Worm (Caenorhabditis elegans): ENCODE results near the gene gar-3.

The gar-3 gene

ce11 chrV:14532374-14532773 lies 47.1 kb downstream of the gar-3 start:
- TF ChIP-seq him-1 (tag; optimal IDR thresholded peaks at IDR 0.05) (no peak), dao-5 (tag; optimal IDR thresholded peaks at IDR 0.05) (no peak), W03F9.2 (tag; optimal IDR thresholded peaks at IDR 0.05) (no peak)

DNA sequence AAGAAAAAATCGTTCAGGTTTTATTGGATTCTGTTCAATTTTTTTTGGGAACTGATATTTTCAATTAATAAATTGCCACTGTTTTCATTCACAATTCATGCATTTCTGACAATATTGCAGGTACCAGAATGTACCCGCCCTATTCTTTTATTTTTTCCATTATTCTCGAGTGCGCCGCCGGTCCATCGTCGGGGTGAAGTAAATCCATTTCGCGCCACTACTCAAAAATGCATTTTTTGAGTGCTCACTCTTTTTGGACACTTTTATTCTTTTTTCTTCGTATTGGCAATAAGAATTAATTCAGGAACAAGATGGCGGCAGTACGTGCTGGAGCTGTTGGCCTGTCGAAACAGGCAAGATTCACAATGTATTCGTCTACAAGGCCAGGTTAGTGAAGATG lies 48.7 kb downstream of the gar-3 start, which contains the start of gene kcnl-4:
Gene kcnl-4, plus strand, starts transcription at position 301 of the 400 bp plus-strand sequence.
- TF ChIP-seq dao-5 (tag; optimal IDR thresholded peaks at IDR 0.05) (no peak), W03F9.2 (tag; optimal IDR thresholded peaks at IDR 0.05) (no peak), him-1 (tag; optimal IDR thresholded peaks at IDR 0.05) (no peak)

DNA sequence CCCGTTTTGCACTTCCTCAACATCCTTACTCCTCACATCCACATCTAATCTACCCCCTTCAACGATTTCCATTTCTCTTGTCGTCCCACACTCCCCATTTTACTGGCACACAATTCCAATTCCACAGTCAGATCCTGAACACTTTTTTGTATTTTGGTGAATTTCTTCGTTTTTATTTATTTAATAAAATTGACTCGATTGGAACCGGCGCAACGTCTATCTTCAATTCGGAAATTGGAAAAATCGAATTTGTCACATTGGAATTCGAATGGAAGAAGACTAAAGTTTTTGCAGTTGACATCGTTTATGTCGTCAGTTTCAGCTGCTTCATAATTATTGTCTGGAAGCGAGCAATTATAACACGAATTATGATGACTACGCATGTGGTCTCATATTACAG lies 52.3 kb downstream of the gar-3 start:
- TF ChIP-seq dao-5 (tag; optimal IDR thresholded peaks at IDR 0.05) = no peak
- TF ChIP-seq W03F9.2 (tag; optimal IDR thresholded peaks at IDR 0.05) = no peak
- TF ChIP-seq him-1 (tag; optimal IDR thresholded peaks at IDR 0.05) = no peak

- TF ChIP-seq W03F9.2 (tag; optimal IDR thresholded peaks at IDR 0.05) = no peak
- TF ChIP-seq dao-5 (tag; optimal IDR thresholded peaks at IDR 0.05) = no peak
- TF ChIP-seq him-1 (tag; optimal IDR thresholded peaks at IDR 0.05) = no peak
These were observed 54.4 kb downstream of the gar-3 start, which contains the start of gene hda-1 for ce11 chrV:14525089-14525488. Gene hda-1 (plus strand): TSS chrV:14525389.

DNA sequence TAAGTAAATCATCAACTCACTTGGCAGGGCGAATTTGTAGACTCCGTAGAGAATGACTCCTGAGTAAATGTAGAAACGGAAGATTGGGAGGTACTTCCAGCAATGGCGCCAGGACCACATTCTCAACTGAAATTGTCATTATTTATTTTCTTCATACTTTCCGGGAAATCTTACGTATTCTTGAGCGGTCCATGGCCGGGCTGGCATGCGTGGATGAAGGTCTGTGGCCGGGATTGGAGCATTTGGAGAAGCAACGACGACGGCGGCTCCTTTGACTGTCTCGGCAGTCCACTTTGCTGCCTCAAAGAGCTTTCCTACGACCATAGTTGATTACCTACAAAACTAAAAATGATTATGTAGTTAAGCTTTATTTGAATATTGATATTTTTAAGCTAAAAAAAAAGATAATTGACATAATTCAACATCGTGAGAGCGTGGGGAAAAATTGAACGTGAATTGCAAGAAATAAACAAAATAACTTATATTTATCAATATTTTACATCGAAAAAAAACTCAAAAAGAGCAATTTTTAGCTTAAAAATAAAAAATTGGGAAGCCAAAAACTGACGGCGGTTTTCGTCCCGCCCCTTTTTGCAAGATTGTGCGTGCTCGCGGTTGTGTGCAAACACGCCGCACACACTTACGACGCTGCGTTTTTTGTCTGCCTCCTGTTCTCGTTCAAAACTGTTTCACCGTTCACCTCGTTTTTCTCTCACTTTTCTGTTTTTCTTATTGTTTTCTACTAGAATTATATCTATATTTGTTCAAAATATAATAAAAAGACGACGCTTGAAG lies 55.5 kb downstream of the gar-3 start, which contains the start of gene ril-1:
Gene ril-1, minus strand, starts transcription at position 342 of the 795 bp plus-strand sequence.
- TF ChIP-seq W03F9.2 (tag; optimal IDR thresholded peaks at IDR 0.05) (peak; percentile 50), him-1 (tag; optimal IDR thresholded peaks at IDR 0.05) (no peak)

DNA sequence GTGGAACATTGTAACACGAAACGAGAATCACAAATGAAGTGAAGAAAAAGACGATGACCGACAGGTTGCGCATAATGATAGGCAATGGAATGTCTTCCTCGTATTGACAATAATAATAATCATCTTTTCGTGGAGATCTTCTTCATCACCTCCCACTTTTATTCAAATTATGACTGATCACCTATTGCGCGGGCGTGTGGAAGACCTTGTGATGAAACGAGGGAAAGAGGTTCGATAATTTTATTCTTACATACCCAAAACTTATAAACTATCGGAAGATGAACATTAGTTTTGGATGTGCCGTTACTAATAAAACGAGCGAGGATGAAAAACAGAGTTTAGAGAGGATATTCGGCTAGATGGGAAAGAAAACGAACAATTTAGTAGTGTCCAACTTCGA lies 56.4 kb downstream of the gar-3 start, which contains the start of gene C53A5.2:
Gene C53A5.2, minus strand, starts transcription at position 101 of the 400 bp plus-strand sequence.
- TF ChIP-seq dao-5 (tag; optimal IDR thresholded peaks at IDR 0.05) = no peak
- TF ChIP-seq W03F9.2 (tag; optimal IDR thresholded peaks at IDR 0.05) = no peak
- TF ChIP-seq him-1 (tag; optimal IDR thresholded peaks at IDR 0.05) = no peak

ce11 chrV:14522514-14522913 lies 57.0 kb downstream of the gar-3 start, which contains the start of gene C53A5.16:
Gene C53A5.16 (minus strand): TSS chrV:14522614.
- no peak for TF ChIP-seq W03F9.2 (tag; optimal IDR thresholded peaks at IDR 0.05)
- TF ChIP-seq him-1 (tag; optimal IDR thresholded peaks at IDR 0.05) = no peak
- no peak for TF ChIP-seq dao-5 (tag; optimal IDR thresholded peaks at IDR 0.05)

DNA sequence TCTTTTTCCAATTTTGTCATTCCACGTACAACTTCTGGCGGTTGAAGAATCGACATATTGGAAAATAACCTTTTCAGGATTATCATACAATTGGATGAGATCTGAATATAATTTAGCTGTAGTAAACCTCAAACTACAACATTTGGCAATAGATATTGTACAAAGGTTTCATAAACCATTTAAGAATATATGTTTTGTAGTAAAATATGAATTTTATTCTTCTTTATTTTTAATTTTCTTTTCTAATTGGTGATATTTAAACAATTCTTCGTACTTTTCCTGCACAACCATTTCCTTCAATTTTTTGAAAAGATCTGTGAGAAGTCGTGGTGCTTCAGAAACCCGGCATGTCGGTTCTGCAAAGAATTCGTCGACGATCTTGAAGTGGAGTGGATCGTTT lies 58.5 kb downstream of the gar-3 start, which contains the start of gene C53A5.17:
Gene C53A5.17, minus strand, starts transcription at position 101 of the 400 bp plus-strand sequence.
- no peak for TF ChIP-seq him-1 (tag; optimal IDR thresholded peaks at IDR 0.05)

- no peak for TF ChIP-seq dao-5 (tag; optimal IDR thresholded peaks at IDR 0.05)
- no peak for TF ChIP-seq him-1 (tag; optimal IDR thresholded peaks at IDR 0.05)
- no peak for TF ChIP-seq W03F9.2 (tag; optimal IDR thresholded peaks at IDR 0.05)
These were observed 60.3 kb downstream of the gar-3 start, which contains the start of gene R02D5.8 for ce11 chrV:14519268-14519667. Gene R02D5.8 (minus strand): TSS chrV:14519368.

DNA sequence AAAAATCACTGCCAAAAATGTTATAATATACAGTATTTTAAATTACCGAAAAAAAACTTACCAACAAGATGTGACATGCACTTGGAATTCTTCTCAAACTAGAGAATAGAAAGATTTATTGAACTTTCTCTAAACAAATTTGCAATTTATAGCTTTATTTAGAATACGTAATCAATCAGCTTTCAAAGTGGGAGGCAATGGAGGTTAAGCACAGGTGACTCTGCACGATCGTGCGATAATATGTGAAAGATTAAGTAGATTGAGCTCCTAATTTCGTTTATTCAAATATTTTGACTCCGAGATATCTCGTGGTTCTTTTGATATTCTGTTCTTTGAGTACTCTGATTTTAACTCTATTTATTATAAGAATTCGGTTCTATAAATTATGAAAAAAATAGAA lies 61.5 kb downstream of the gar-3 start, which contains the start of gene R02D5.6:
Gene R02D5.6, minus strand, starts transcription at position 101 of the 400 bp plus-strand sequence.
- TF ChIP-seq him-1 (tag; optimal IDR thresholded peaks at IDR 0.05) (no peak), W03F9.2 (tag; optimal IDR thresholded peaks at IDR 0.05) (no peak), dao-5 (tag; optimal IDR thresholded peaks at IDR 0.05) (no peak)
